Fruit fly (Drosophila melanogaster): ENCODE measurements around the gene Alp11.
A peak's percentile ranks its signal among the peaks of the same experiment; 100 is the strongest.

The Alp11 gene

dm6 chrX:15574384-15574783 is 13.1 kb upstream of the Alp11 start, which contains the start of gene CG9213 (continued):
- peak; percentile 77 for TF ChIP-seq CG16813 (GFP tag; IDR thresholded peaks at IDR 0.05; ENCODE audit: partially characterized antibody)
- TF ChIP-seq dm (GFP tag; optimal IDR thresholded peaks at IDR 0.05), result peak; percentile 9
- TF ChIP-seq Opbp (GFP tag; IDR thresholded peaks at IDR 0.05; ENCODE audit: partially characterized antibody), result peak; percentile 71; the same call in 2 of the 3 replicates
- no peak for TF ChIP-seq exex (tag; optimal IDR thresholded peaks at IDR 0.05)
- TF ChIP-seq sens (GFP tag), result peak; percentile 7
- TF ChIP-seq CG12236 (GFP tag; optimal IDR thresholded peaks at IDR 0.05), result no peak
- TF ChIP-seq D (optimal IDR thresholded peaks at IDR 0.05), result no peak
- TF ChIP-seq D (GFP tag; optimal IDR thresholded peaks at IDR 0.05), result no peak
- TF ChIP-seq CG15514 (GFP tag; optimal IDR thresholded peaks at IDR 0.05), result peak; percentile 19
- TF ChIP-seq CG32532 (GFP tag; IDR thresholded peaks at IDR 0.05), result peak; percentile 48; the same call in 1 of the 2 replicates
- TF ChIP-seq mam (GFP tag; optimal IDR thresholded peaks at IDR 0.05), result peak; percentile 17
- peak; percentile 84 for TF ChIP-seq Sry-δ (GFP tag; optimal IDR thresholded peaks at IDR 0.05)
- peak; percentile 86 for TF ChIP-seq Dll (GFP tag; IDR thresholded peaks at IDR 0.05; ENCODE audit: partially characterized antibody)
- no peak for TF ChIP-seq CG5180 (GFP tag; optimal IDR thresholded peaks at IDR 0.05)
- TF ChIP-seq HmgZ (tag; optimal IDR thresholded peaks at IDR 0.05), result peak; percentile 35
- peak; percentile 86 for TF ChIP-seq CG34224 (GFP tag; IDR thresholded peaks at IDR 0.05; ENCODE audit: partially characterized antibody)
- TF ChIP-seq tio (GFP tag; optimal IDR thresholded peaks at IDR 0.05), result no peak
- peak; percentile 62 for TF ChIP-seq tna (GFP tag; IDR thresholded peaks at IDR 0.05; ENCODE audit: partially characterized antibody)
- TF ChIP-seq CG7745 (tag; optimal IDR thresholded peaks at IDR 0.05), result no peak
- peak; percentile 77 for TF ChIP-seq hbn (GFP tag; IDR thresholded peaks at IDR 0.05; ENCODE audit: partially characterized antibody)
- peak; percentile 58; the same call in 1 of the 2 replicates for TF ChIP-seq CG31441 (GFP tag; IDR thresholded peaks at IDR 0.05)
- TF ChIP-seq pzg (GFP tag; optimal IDR thresholded peaks at IDR 0.05), result peak; percentile 54
- TF ChIP-seq CG2202 (tag; optimal IDR thresholded peaks at IDR 0.05), result no peak
- no peak for TF ChIP-seq Six4 (GFP tag; optimal IDR thresholded peaks at IDR 0.05)
- peak; percentile 13 for TF ChIP-seq NfI (GFP tag; optimal IDR thresholded peaks at IDR 0.05)
- peak; percentile 83; the same call in 2 of the 3 replicates for TF ChIP-seq mld (GFP tag; IDR thresholded peaks at IDR 0.05; ENCODE audit: partially characterized antibody)
- peak; percentile 78 for TF ChIP-seq BEAF-32 (GFP tag; optimal IDR thresholded peaks at IDR 0.05)
- peak in 1 of 2 experiments; percentile 20 for TF ChIP-seq dpn (GFP tag; optimal IDR thresholded peaks at IDR 0.05)
- TF ChIP-seq sna (GFP tag; IDR thresholded peaks at IDR 0.05; ENCODE audit: partially characterized antibody), result peak; percentile 47; the same call in 1 of the 2 replicates
- TF ChIP-seq MBD-R2 (GFP tag; IDR thresholded peaks at IDR 0.05), result peak; percentile 91
- no peak for TF ChIP-seq CG31365 (tag; optimal IDR thresholded peaks at IDR 0.05)
- peak; percentile 0 for TF ChIP-seq CG12391 (tag; optimal IDR thresholded peaks at IDR 0.05)
- 0 out of 2 replicates have a peak, but pooled peaks have one; percentile 35 for TF ChIP-seq E2f2 (GFP tag; IDR thresholded peaks at IDR 0.05)
- TF ChIP-seq HLH4C (GFP tag; IDR thresholded peaks at IDR 0.05; ENCODE audit: partially characterized antibody), result peak; percentile 64
- peak; percentile 21 for TF ChIP-seq B-H2 (GFP tag; optimal IDR thresholded peaks at IDR 0.05)
- peak; percentile 87 for TF ChIP-seq CG13287 (GFP tag; IDR thresholded peaks at IDR 0.05; ENCODE audit: partially characterized antibody)
- peak; percentile 39 for TF ChIP-seq CG1603 (tag; optimal IDR thresholded peaks at IDR 0.05)
- TF ChIP-seq CG9932 (GFP tag; IDR thresholded peaks at IDR 0.05), result peak; percentile 44; the same call in 1 of the 2 replicates
- TF ChIP-seq CG6791 (GFP tag; IDR thresholded peaks at IDR 0.05; ENCODE audit: partially characterized antibody), result peak; percentile 84
- 0 out of 2 replicates have a peak, but pooled peaks have one; percentile 13 for TF ChIP-seq vvl (GFP tag; IDR thresholded peaks at IDR 0.05)
- TF ChIP-seq Ptx1 (GFP tag; IDR thresholded peaks at IDR 0.05), result 0 out of 2 replicates have a peak, but pooled peaks have one; percentile 12
- no peak for TF ChIP-seq sd (tag; optimal IDR thresholded peaks at IDR 0.05)
- peak; percentile 80; the same call in 2 of the 3 replicates for TF ChIP-seq knrl (GFP tag; IDR thresholded peaks at IDR 0.05; ENCODE audit: partially characterized antibody)
- TF ChIP-seq CG42726 (GFP tag; IDR thresholded peaks at IDR 0.05; ENCODE audit: partially characterized antibody), result peak; percentile 56; the same call in 1 of the 2 replicates
- TF ChIP-seq CG9876 (GFP tag; optimal IDR thresholded peaks at IDR 0.05), result peak; percentile 12
- TF ChIP-seq zen (tag; optimal IDR thresholded peaks at IDR 0.05), result peak; percentile 18
- no peak for TF ChIP-seq gt (GFP tag; IDR thresholded peaks at IDR 0.05)
- no peak for TF ChIP-seq BtbVII (GFP tag; optimal IDR thresholded peaks at IDR 0.05)

Data from whole organism, embryonic.